Worm (Caenorhabditis elegans) whole organism, L4 larva: Measurements from ENCODE around the gene F41D9.2.

Source experiments
- F26F4.8 ChIP-seq: fragments of 200-800 bp; sonication (Bioruptor generic); conservative IDR thresholded peaks from 2 replicates; pipeline ENCODE4 v1.3.6; 2022; ENCODE audit warnings: missing genetic modification characterization, missing compliant biosample characterization
- F44E2.7 ChIP-seq: fragments of 200-800 bp; sonication (Bioruptor generic); IDR thresholded peaks from 2 replicates; pipeline ENCODE4 v2.1.2; 2022; ENCODE audit warnings: missing genetic modification characterization, missing compliant biosample characterization
- F49E8.2 ChIP-seq: sonication (generic microtip); optimal IDR thresholded peaks from 2 replicates; lab custom pipeline; 2016; ENCODE audit warnings: missing compliant biosample characterization, mild to moderate bottlenecking, missing genetic modification characterization, borderline replicate concordance
- Y105C5A.15 ChIP-seq: fragments of 200-800 bp; sonication (Bioruptor generic); IDR thresholded peaks from 2 replicates; pipeline ENCODE4 v1.3.6; 2022; ENCODE audit warnings: missing genetic modification characterization, missing compliant biosample characterization
- aly-2 ChIP-seq: sonication (generic microtip); optimal IDR thresholded peaks from 2 replicates; lab custom pipeline; 2018; ENCODE audit warnings: missing biosample characterization, missing genetic modification characterization
- attf-4 ChIP-seq: sonication (generic microtip); optimal IDR thresholded peaks from 3 replicates; lab custom pipeline; 2017; ENCODE audit warnings: missing biosample characterization, missing genetic modification characterization
- ceh-28 ChIP-seq: fragments of 150-350 bp; optimal IDR thresholded peaks from 2 replicates; lab custom pipeline; 2014; ENCODE audit warnings: missing biosample characterization, missing genetic modification reagents, missing genetic modification characterization
- ceh-32 ChIP-seq: sonication (generic microtip); optimal IDR thresholded peaks from 2 replicates; lab custom pipeline; 2016; ENCODE audit warnings: mild to moderate bottlenecking, missing genetic modification characterization, missing compliant biosample characterization; ENCODE audit not compliant: poor library complexity
- ceh-82 ChIP-seq: sonication (generic microtip); optimal IDR thresholded peaks from 2 replicates; lab custom pipeline; 2017; ENCODE audit warnings: missing biosample characterization, missing genetic modification characterization
- ctbp-1 ChIP-seq: fragments of 200-800 bp; sonication (Bioruptor generic); IDR thresholded peaks from 2 replicates; pipeline ENCODE4 v1.3.6; 2022; ENCODE audit warnings: missing genetic modification reagents, missing genetic modification characterization, missing compliant biosample characterization
- daf-12 ChIP-seq: fragments of 150-350 bp; optimal IDR thresholded peaks from 2 replicates; lab custom pipeline; 2014; ENCODE audit warnings: missing biosample characterization, missing genetic modification reagents, missing genetic modification characterization
- daf-16 ChIP-seq, 3 experiments: sonication (generic microtip); optimal IDR thresholded peaks; 2 replicates each; lab custom pipeline; 2016 to 2017; ENCODE audit warnings: missing genetic modification characterization in 3 of 3, missing genetic modification reagents in 3 of 3, mild to moderate bottlenecking in 2 of 3, missing compliant biosample characterization in 2 of 3, missing biosample characterization in 1 of 3, moderate library complexity in 1 of 3
- daf-19 ChIP-seq: fragments of 200-800 bp; sonication (Bioruptor generic); conservative IDR thresholded peaks from 2 replicates; pipeline ENCODE4 v1.3.6; 2022; ENCODE audit warnings: missing genetic modification characterization, missing compliant biosample characterization
- dpl-1 ChIP-seq: fragments of 150-350 bp; optimal IDR thresholded peaks from 2 replicates; lab custom pipeline; 2014; ENCODE audit warnings: missing biosample characterization, missing genetic modification reagents, missing genetic modification characterization
- duxl-1 ChIP-seq: sonication (generic microtip); optimal IDR thresholded peaks from 2 replicates; lab custom pipeline; 2016; ENCODE audit warnings: mild to moderate bottlenecking, missing genetic modification characterization, moderate library complexity, missing compliant biosample characterization; ENCODE audit not compliant: poor library complexity
- dve-1 ChIP-seq: sonication (generic microtip); optimal IDR thresholded peaks from 2 replicates; lab custom pipeline; 2017; ENCODE audit warnings: antibody characterized with exemption, mild to moderate bottlenecking, missing genetic modification characterization, missing compliant biosample characterization; ENCODE audit not compliant: insufficient read depth
- egl-43 ChIP-seq: fragments of 200-800 bp; sonication (Bioruptor generic); IDR thresholded peaks from 2 replicates; pipeline ENCODE4 v1.3.6; 2022; ENCODE audit warnings: missing genetic modification reagents, missing genetic modification characterization, missing compliant biosample characterization
- fkh-10 ChIP-seq: fragments of 150-350 bp; optimal IDR thresholded peaks from 2 replicates; lab custom pipeline; 2014; ENCODE audit warnings: missing biosample characterization, missing genetic modification reagents, missing genetic modification characterization
- fos-1 ChIP-seq: fragments of 150-350 bp; optimal IDR thresholded peaks from 2 replicates; lab custom pipeline; 2014; ENCODE audit warnings: missing biosample characterization, missing genetic modification characterization
- gei-8 ChIP-seq: fragments of 200-800 bp; sonication (Bioruptor generic); optimal IDR thresholded peaks from 2 replicates; lab custom pipeline; 2018; ENCODE audit warnings: mild to moderate bottlenecking, missing genetic modification characterization, missing compliant biosample characterization
- hif-1 ChIP-seq, 2 experiments: sonication (generic microtip); optimal IDR thresholded peaks; 2 replicates each; lab custom pipeline; 2016 to 2017; ENCODE audit warnings: missing compliant biosample characterization in 2 of 2, missing genetic modification characterization in 2 of 2, missing genetic modification reagents in 2 of 2, missing genotype in 2 of 2, mild to moderate bottlenecking in 1 of 2
- jun-1 ChIP-seq: fragments of 150-350 bp; optimal IDR thresholded peaks from 2 replicates; lab custom pipeline; 2014; ENCODE audit warnings: missing biosample characterization, missing genetic modification reagents, missing genetic modification characterization
- lim-7 ChIP-seq: fragments of 200-800 bp; sonication (Bioruptor generic); IDR thresholded peaks from 2 replicates; pipeline ENCODE4 v1.3.6; 2022; ENCODE audit warnings: missing genetic modification characterization, missing compliant biosample characterization
- lin-1 ChIP-seq: fragments of 200-800 bp; sonication (Bioruptor generic); IDR thresholded peaks from 2 replicates; pipeline ENCODE4 v1.3.6; 2022; ENCODE audit warnings: missing genetic modification reagents, missing genetic modification characterization, missing compliant biosample characterization
- lin-29 ChIP-seq: fragments of 200-800 bp; sonication (Bioruptor generic); IDR thresholded peaks from 2 replicates; pipeline ENCODE4 v1.3.6; 2022; ENCODE audit warnings: missing genetic modification reagents, missing genetic modification characterization, missing compliant biosample characterization
- lin-39 ChIP-seq: fragments of 150-350 bp; optimal IDR thresholded peaks from 2 replicates; lab custom pipeline; 2014; ENCODE audit warnings: missing biosample characterization, missing genetic modification reagents, missing genetic modification characterization
- lir-3 ChIP-seq: sonication (generic microtip); optimal IDR thresholded peaks from 2 replicates; lab custom pipeline; 2016; ENCODE audit warnings: mild to moderate bottlenecking, missing genetic modification characterization, missing compliant biosample characterization
- madf-9 ChIP-seq: fragments of 200-800 bp; sonication (Bioruptor generic); conservative IDR thresholded peaks from 2 replicates; pipeline ENCODE4 v1.3.6; 2022; ENCODE audit warnings: missing genetic modification reagents, missing genetic modification characterization, missing compliant biosample characterization
- mdt-29 ChIP-seq: fragments of 200-800 bp; sonication (Bioruptor generic); IDR thresholded peaks from 2 replicates; pipeline ENCODE4 v1.3.6; 2022; ENCODE audit warnings: missing genetic modification reagents, missing genetic modification characterization, missing compliant biosample characterization
- mxl-3 ChIP-seq: fragments of 200-800 bp; sonication (Bioruptor generic); optimal IDR thresholded peaks from 2 replicates; lab custom pipeline; 2018; ENCODE audit warnings: mild to moderate bottlenecking, missing genetic modification characterization, missing compliant biosample characterization
- nhr-10 ChIP-seq: fragments of 150-350 bp; optimal IDR thresholded peaks from 2 replicates; lab custom pipeline; 2014; ENCODE audit warnings: missing biosample characterization, missing genetic modification characterization
- nhr-102 ChIP-seq: sonication (generic microtip); optimal IDR thresholded peaks from 2 replicates; lab custom pipeline; 2016; ENCODE audit warnings: mild to moderate bottlenecking, missing genetic modification characterization, moderate library complexity, missing compliant biosample characterization
- nhr-11 ChIP-seq: fragments of 150-350 bp; optimal IDR thresholded peaks from 2 replicates; lab custom pipeline; 2014; ENCODE audit warnings: missing biosample characterization, missing genetic modification characterization
- nhr-237 ChIP-seq: sonication (generic microtip); optimal IDR thresholded peaks from 2 replicates; lab custom pipeline; 2017; ENCODE audit warnings: missing biosample characterization, missing genetic modification characterization
- nhr-25 ChIP-seq: sonication (generic microtip); optimal IDR thresholded peaks from 2 replicates; lab custom pipeline; 2017; ENCODE audit warnings: missing genetic modification characterization, mild to moderate bottlenecking, missing compliant biosample characterization, antibody characterized with exemption, moderate library complexity, borderline replicate concordance; ENCODE audit not compliant: insufficient read depth
- nhr-42 ChIP-seq: fragments of 200-800 bp; sonication (Bioruptor generic); IDR thresholded peaks from 2 replicates; pipeline ENCODE4 v1.3.6; 2022; ENCODE audit warnings: missing genetic modification characterization, missing compliant biosample characterization
- nhr-76 ChIP-seq: fragments of 150-350 bp; optimal IDR thresholded peaks from 2 replicates; lab custom pipeline; 2014; ENCODE audit warnings: missing biosample characterization, missing genetic modification characterization
- nhr-77 ChIP-seq: fragments of 150-350 bp; optimal IDR thresholded peaks from 2 replicates; lab custom pipeline; 2014; ENCODE audit warnings: missing biosample characterization, missing genetic modification characterization
- php-3 ChIP-seq: fragments of 200-800 bp; sonication (Bioruptor generic); IDR thresholded peaks from 2 replicates; pipeline ENCODE4 v1.3.6; 2022; ENCODE audit warnings: missing genetic modification reagents, missing genetic modification characterization, missing compliant biosample characterization
- snpc-4 ChIP-seq: fragments of 150-350 bp; optimal IDR thresholded peaks from 2 replicates; lab custom pipeline; 2014; ENCODE audit warnings: missing biosample characterization, missing genetic modification characterization
- spr-3 ChIP-seq: fragments of 200-800 bp; sonication (Bioruptor generic); optimal IDR thresholded peaks from 2 replicates; lab custom pipeline; 2018; ENCODE audit warnings: mild to moderate bottlenecking, missing genetic modification characterization, missing compliant biosample characterization
- tag-97 ChIP-seq: fragments of 200-800 bp; sonication (Bioruptor generic); IDR thresholded peaks from 2 replicates; pipeline ENCODE4 v1.3.6; 2022; ENCODE audit warnings: missing genetic modification characterization, missing compliant biosample characterization
- tra-1 ChIP-seq: fragments of 200-800 bp; sonication (Bioruptor generic); IDR thresholded peaks from 2 replicates; pipeline ENCODE4 v1.3.6; 2022; ENCODE audit warnings: missing genetic modification reagents, missing genetic modification characterization, missing compliant biosample characterization
- unc-130 ChIP-seq: sonication (generic microtip); optimal IDR thresholded peaks from 2 replicates; lab custom pipeline; 2016; ENCODE audit warnings: missing genetic modification reagents, missing genetic modification characterization, missing compliant biosample characterization
- unc-39 ChIP-seq: sonication (generic microtip); optimal IDR thresholded peaks from 2 replicates; lab custom pipeline; 2017; ENCODE audit warnings: missing biosample characterization, missing genetic modification characterization
- unc-62 ChIP-seq, 3 experiments: fragments of 150-350 bp in 1 of 3; sonication (generic microtip); optimal IDR thresholded peaks in 2 of 3; peaks in 1 of 3; 1 replicate in 1 of 3; 2 replicates in 2 of 3; lab custom pipeline; 2014 to 2017; ENCODE audit warnings: missing biosample characterization in 3 of 3, missing genetic modification characterization in 3 of 3, missing genetic modification reagents in 3 of 3, missing genotype in 1 of 3
- zip-11 ChIP-seq: fragments of 200-800 bp; sonication (Bioruptor generic); IDR thresholded peaks from 2 replicates; pipeline ENCODE4 v1.3.6; 2022; ENCODE audit warnings: missing genetic modification characterization, missing compliant biosample characterization
- zip-2 ChIP-seq: fragments of 150-350 bp; optimal IDR thresholded peaks from 2 replicates; lab custom pipeline; 2014; ENCODE audit warnings: missing biosample characterization, missing genetic modification characterization

F41D9.2 gene

DNA sequence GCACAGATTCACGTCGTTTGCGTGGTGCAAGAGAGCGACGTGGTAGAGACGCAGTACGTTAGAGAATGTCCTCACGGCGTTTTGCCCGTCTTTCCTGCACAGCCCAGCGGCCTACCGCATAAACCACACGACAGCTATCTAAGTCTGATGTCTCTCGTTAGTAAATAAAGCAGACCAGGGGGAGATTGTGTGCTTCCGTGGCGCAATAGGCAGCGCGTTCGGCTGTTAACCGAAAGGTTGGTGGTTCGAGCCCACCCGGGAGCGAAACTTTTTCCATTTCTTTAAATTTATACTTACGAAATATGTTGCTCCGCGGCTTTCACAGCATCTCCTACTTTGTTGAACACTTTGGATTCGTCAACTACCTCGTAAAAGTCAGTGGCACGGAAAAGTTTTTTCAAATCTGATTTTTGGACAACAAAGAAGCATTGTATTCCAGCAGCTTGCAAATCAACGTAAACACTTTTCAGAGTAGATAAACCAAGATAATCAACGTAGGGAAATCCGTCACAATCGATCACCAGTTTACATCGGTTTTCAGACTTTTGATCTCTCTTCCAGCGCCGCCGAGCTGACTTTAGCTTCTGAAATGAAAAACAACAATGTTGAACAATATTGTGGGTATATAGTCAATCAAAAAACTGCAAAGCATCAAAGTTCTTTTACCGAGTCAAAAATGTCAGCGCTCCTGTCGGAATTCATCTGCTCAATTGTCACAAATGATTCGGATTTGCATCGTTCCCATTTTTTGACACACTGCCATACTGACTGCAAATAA, 19.8 kb upstream of the F41D9.2 start (continued):
- no peak for TF ChIP-seq lin-39 (tag; lab: Kevin White, UChicago)
- TF ChIP-seq F26F4.8 (GFP tag; lab: Robert Waterston, UW): peak; percentile 93
- TF ChIP-seq nhr-10 (tag; lab: Kevin White, UChicago): peak; percentile 58
- TF ChIP-seq nhr-237 (tag; lab: Kevin White, UChicago): no peak
- peak; percentile 79 for TF ChIP-seq F49E8.2 (tag; lab: Kevin White, UChicago)
- TF ChIP-seq nhr-42 (GFP tag; lab: Robert Waterston, UW): peak; percentile 92
- TF ChIP-seq fos-1 (tag; lab: Kevin White, UChicago): no peak
- peak; percentile 98 for TF ChIP-seq tra-1 (GFP tag; lab: Robert Waterston, UW)
- peak; percentile 95 for TF ChIP-seq daf-19
- TF ChIP-seq lin-29: peak; percentile 67
- TF ChIP-seq ceh-28 (tag; lab: Kevin White, UChicago): no peak
- TF ChIP-seq dpl-1: peak; percentile 47
- TF ChIP-seq duxl-1 (tag; lab: Kevin White, UChicago): peak; percentile 93
- peak; percentile 93 for TF ChIP-seq gei-8 (GFP tag; lab: Kevin White, UChicago)
- peak; percentile 85; the same call in 1 of the 2 replicates for TF ChIP-seq zip-11 (GFP tag; lab: Robert Waterston, UW)
- peak; percentile 88 for TF ChIP-seq lir-3 (tag; lab: Kevin White, UChicago)
- peak; percentile 89 for TF ChIP-seq spr-3
- TF ChIP-seq daf-12: no peak
- peak; percentile 90 for TF ChIP-seq nhr-102 (tag; lab: Kevin White, UChicago)
- no peak for TF ChIP-seq aly-2 (tag; lab: Kevin White, UChicago)
- TF ChIP-seq zip-2 (tag; lab: Kevin White, UChicago): peak; percentile 83
- peak; percentile 96 for TF ChIP-seq F44E2.7
- no peak for TF ChIP-seq ceh-82 (tag; lab: Kevin White, UChicago)
- no peak for TF ChIP-seq nhr-76 (tag; lab: Kevin White, UChicago)
- TF ChIP-seq jun-1 (tag; lab: Kevin White, UChicago): peak; percentile 85
- peak; percentile 99 for TF ChIP-seq lim-7 (GFP tag; lab: Robert Waterston, UW)
- TF ChIP-seq nhr-25 (tag; lab: Kevin White, UChicago): peak; percentile 82
- TF ChIP-seq daf-16 (GFP tag; optimal IDR thresholded peaks at IDR 0.05; lab: Kevin White, UChicago): peak; percentile 86 to 89
- TF ChIP-seq daf-16 (tag; optimal IDR thresholded peaks at IDR 0.05; lab: Kevin White, UChicago): peak; percentile 86
- peak; percentile 91 for TF ChIP-seq mdt-29 (GFP tag; lab: Robert Waterston, UW)
- TF ChIP-seq madf-9 (GFP tag; lab: Robert Waterston, UW): peak; percentile 94
- peak; percentile 91 for TF ChIP-seq nhr-77 (tag; lab: Kevin White, UChicago)
- peak; percentile 82 for TF ChIP-seq ceh-32 (tag; lab: Kevin White, UChicago)
- TF ChIP-seq lin-1: peak; percentile 94
- TF ChIP-seq tag-97 (GFP tag; lab: Robert Waterston, UW): 0 out of 2 replicates have a peak, but pooled peaks have one; percentile 60
- peak; percentile 89 for TF ChIP-seq dve-1 (tag; lab: Kevin White, UChicago)
- TF ChIP-seq hif-1 (tag; optimal IDR thresholded peaks at IDR 0.05; lab: Kevin White, UChicago): peak; percentile 51 to 86
- peak; percentile 98 for TF ChIP-seq ctbp-1 (GFP tag; lab: Robert Waterston, UW)
- TF ChIP-seq nhr-11 (tag; lab: Kevin White, UChicago): peak; percentile 82
- TF ChIP-seq php-3 (GFP tag; lab: Robert Waterston, UW): peak; percentile 91
- TF ChIP-seq Y105C5A.15 (GFP tag; lab: Robert Waterston, UW): peak; percentile 88
- TF ChIP-seq unc-39: no peak
- TF ChIP-seq snpc-4 (tag; lab: Kevin White, UChicago): no peak
- TF ChIP-seq fkh-10 (GFP tag; lab: Kevin White, UChicago): peak; percentile 19
- peak; percentile 99 for TF ChIP-seq egl-43 (GFP tag; lab: Robert Waterston, UW)
- TF ChIP-seq unc-130 (GFP tag; lab: Kevin White, UChicago): peak; percentile 68
- TF ChIP-seq attf-4: no peak
- peak in 1 of 2 experiments; percentile 90 for TF ChIP-seq unc-62 (GFP tag; optimal IDR thresholded peaks at IDR 0.05 in 1 of 2; lab: Kevin White, UChicago)
- no peak for TF ChIP-seq unc-62 (tag; optimal IDR thresholded peaks at IDR 0.05; lab: Kevin White, UChicago)
- peak; percentile 82 for TF ChIP-seq mxl-3 (GFP tag; lab: Kevin White, UChicago)
